Fruit fly (Drosophila melanogaster): Measurements from ENCODE around the gene CG6204.

CG6204 gene

dm6 chr3R:24151924-24152809 lies 41.5 kb upstream of the CG6204 start, which contains the start of the genes p38a and CG6178 (continued):
- TF ChIP-seq CG3281 (GFP tag; optimal IDR thresholded peaks at IDR 0.05) (peak; percentile 99), CG10654 (GFP tag; optimal IDR thresholded peaks at IDR 0.05) (peak; percentile 95), Myb (GFP tag; optimal IDR thresholded peaks at IDR 0.05) (peak; percentile 33), gcm (GFP tag; optimal IDR thresholded peaks at IDR 0.05) (peak; percentile 98), Opbp (GFP tag; IDR thresholded peaks at IDR 0.05; ENCODE audit: partially characterized antibody) (no peak), CG42726 (GFP tag; IDR thresholded peaks at IDR 0.05; ENCODE audit: partially characterized antibody) (no peak), disco-r (GFP tag; optimal IDR thresholded peaks at IDR 0.05) (no peak), D19A (tag; optimal IDR thresholded peaks at IDR 0.05) (peak; percentile 98), GATAe (GFP tag; conservative IDR thresholded peaks at IDR 0.05) (peak; percentile 89), CG2120 (GFP tag; optimal IDR thresholded peaks at IDR 0.05) (peak; percentile 90), bbx (GFP tag; IDR thresholded peaks at IDR 0.05; ENCODE audit: partially characterized antibody) (no peak; the same call in 1 of the 2 replicates), salm (tag; optimal IDR thresholded peaks at IDR 0.05) (peak; percentile 96), ems (GFP tag; optimal IDR thresholded peaks at IDR 0.05) (peak; percentile 36), otp (GFP tag; IDR thresholded peaks at IDR 0.05) (peak; percentile 79), Mad (GFP tag; optimal IDR thresholded peaks at IDR 0.05) (peak; percentile 73), CG6813 (GFP tag; optimal IDR thresholded peaks at IDR 0.05) (peak; percentile 94), CG9817 (tag; optimal IDR thresholded peaks at IDR 0.05) (peak; percentile 98), Sry-δ (GFP tag; optimal IDR thresholded peaks at IDR 0.05) (peak; percentile 46), B-H2 (GFP tag; optimal IDR thresholded peaks at IDR 0.05) (peak; percentile 96), Antp (GFP tag; optimal IDR thresholded peaks at IDR 0.05) (peak; percentile 51), CG11085 (GFP tag; IDR thresholded peaks at IDR 0.05) (peak; percentile 97), CG12104 (GFP tag; optimal IDR thresholded peaks at IDR 0.05) (peak; percentile 94), tx (GFP tag; optimal IDR thresholded peaks at IDR 0.05) (peak; percentile 65), Nf-YB (GFP tag; optimal IDR thresholded peaks at IDR 0.05) (peak; percentile 89), eve (GFP tag; optimal IDR thresholded peaks at IDR 0.05) (no peak), bsh (GFP tag; optimal IDR thresholded peaks at IDR 0.05) (peak; percentile 94 to 97), NC2α (GFP tag; optimal IDR thresholded peaks at IDR 0.05) (no peak), CG2116 (GFP tag; optimal IDR thresholded peaks at IDR 0.05) (peak; percentile 79), CG30020 (tag; optimal IDR thresholded peaks at IDR 0.05) (peak; percentile 88), CG13894 (tag; optimal IDR thresholded peaks at IDR 0.05) (peak; percentile 96), CG11398 (GFP tag; optimal IDR thresholded peaks at IDR 0.05) (peak; percentile 1), CG4707 (GFP tag; optimal IDR thresholded peaks at IDR 0.05) (peak; percentile 75), lilli (GFP tag; optimal IDR thresholded peaks at IDR 0.05) (peak; percentile 73), Dek (tag; optimal IDR thresholded peaks at IDR 0.05) (peak; percentile 98), Rfx (GFP tag; IDR thresholded peaks at IDR 0.05) (peak; percentile 98), CG31365 (tag; optimal IDR thresholded peaks at IDR 0.05) (peak; percentile 9), CG34422 (GFP tag; IDR thresholded peaks at IDR 0.05) (peak; percentile 96), CG11093 (GFP tag; IDR thresholded peaks at IDR 0.05) (peak; percentile 94), chif (GFP tag; optimal IDR thresholded peaks at IDR 0.05) (peak in 1 of 2 experiments; percentile 27), CG12219 (GFP tag; optimal IDR thresholded peaks at IDR 0.05) (peak; percentile 84), slou (GFP tag; optimal IDR thresholded peaks at IDR 0.05) (peak; percentile 82), CG7357 (GFP tag; IDR thresholded peaks at IDR 0.05) (peak; percentile 94), Hmr (GFP tag; optimal IDR thresholded peaks at IDR 0.05) (peak; percentile 98), CG8478 (optimal IDR thresholded peaks at IDR 0.05) (no peak), pfk (GFP tag; optimal IDR thresholded peaks at IDR 0.05) (peak; percentile 43), fd102C (GFP tag; optimal IDR thresholded peaks at IDR 0.05) (peak; percentile 52), Scr (GFP tag; IDR thresholded peaks at IDR 0.05; ENCODE audit: partially characterized antibody) (0 out of 2 replicates have a peak, but pooled peaks have one; percentile 14), CG2129 (GFP tag; IDR thresholded peaks at IDR 0.05; ENCODE audit: partially characterized antibody) (no peak)
